Fruit fly (Drosophila melanogaster) whole organism, embryonic: ENCODE measurements around the gene mld.

Experiments used
- CG10147 ChIP-seq: fragments of 200-800 bp; sonication (Bioruptor generic); optimal IDR thresholded peaks from 2 replicates; lab custom pipeline; 2019; ENCODE audit warnings: missing biosample characterization, mild to moderate bottlenecking, missing genetic modification characterization, moderate library complexity
- CG10209 ChIP-seq: fragments of 200-800 bp; sonication (Bioruptor generic); optimal IDR thresholded peaks from 3 replicates; lab custom pipeline; 2017; ENCODE audit warnings: missing biosample characterization, mild to moderate bottlenecking, missing genetic modification characterization, missing genetic modification reagents
- CG10979 ChIP-seq: fragments of 200-800 bp; sonication (Bioruptor generic); optimal IDR thresholded peaks from 2 replicates; lab custom pipeline; 2018; ENCODE audit warnings: missing biosample characterization, mild to moderate bottlenecking, missing genetic modification characterization, moderate library complexity
- CG13296 ChIP-seq: fragments of 200-800 bp; sonication (Bioruptor generic); optimal IDR thresholded peaks from 3 replicates; lab custom pipeline; 2018; ENCODE audit warnings: missing biosample characterization, mild to moderate bottlenecking, missing genetic modification characterization
- CG15011 ChIP-seq: fragments of 200-800 bp; sonication (Bioruptor generic); optimal IDR thresholded peaks from 3 replicates; lab custom pipeline; 2018; ENCODE audit warnings: missing biosample characterization, mild to moderate bottlenecking, missing genetic modification characterization
- CG15601 ChIP-seq: fragments of 200-800 bp; sonication (Bioruptor generic); optimal IDR thresholded peaks from 3 replicates; lab custom pipeline; 2019; ENCODE audit warnings: missing biosample characterization, mild to moderate bottlenecking, missing genetic modification characterization, moderate library complexity
- CG1647 ChIP-seq: fragments of 200-800 bp; sonication (Bioruptor generic); optimal IDR thresholded peaks from 3 replicates; lab custom pipeline; 2016; ENCODE audit warnings: missing biosample characterization, missing genetic modification characterization
- CG17186 ChIP-seq: fragments of 200-800 bp; sonication (Bioruptor generic); optimal IDR thresholded peaks from 3 replicates; lab custom pipeline; 2017; ENCODE audit warnings: missing biosample characterization, missing genetic modification reagents, missing genetic modification characterization
- CG17568 ChIP-seq: fragments of 200-800 bp; sonication (Bioruptor generic); optimal IDR thresholded peaks from 2 replicates; lab custom pipeline; 2018; ENCODE audit warnings: missing biosample characterization, mild to moderate bottlenecking, missing genetic modification characterization, moderate library complexity
- CG4617 ChIP-seq: fragments of 200-800 bp; sonication (Bioruptor generic); optimal IDR thresholded peaks from 3 replicates; lab custom pipeline; 2016; ENCODE audit warnings: missing biosample characterization, missing genetic modification characterization, borderline replicate concordance
- CG5953 ChIP-seq: fragments of 200-800 bp; sonication (Bioruptor generic); IDR thresholded peaks from 2 replicates; pipeline ENCODE4 v1.3.6; 2022; ENCODE audit warnings: missing biosample characterization, missing genetic modification characterization
- CG6854 ChIP-seq: fragments of 200-800 bp; sonication (Bioruptor generic); optimal IDR thresholded peaks from 3 replicates; lab custom pipeline; 2017; ENCODE audit warnings: missing biosample characterization, mild to moderate bottlenecking, missing genetic modification characterization
- CG7357 ChIP-seq: fragments of 200-800 bp; sonication (Bioruptor generic); IDR thresholded peaks from 3 replicates; pipeline ENCODE4 v1.3.6; 2022; ENCODE audit warnings: missing biosample characterization, missing genetic modification characterization
- CG7928 ChIP-seq: fragments of 200-800 bp; sonication (Bioruptor generic); optimal IDR thresholded peaks from 2 replicates; lab custom pipeline; 2017; ENCODE audit warnings: missing biosample characterization, mild to moderate bottlenecking, missing genetic modification characterization
- CG7987 ChIP-seq: fragments of 200-800 bp; sonication (Bioruptor generic); optimal IDR thresholded peaks from 2 replicates; lab custom pipeline; 2018; ENCODE audit warnings: missing biosample characterization, mild to moderate bottlenecking, missing genetic modification characterization, moderate library complexity
- CG8944 ChIP-seq: fragments of 200-800 bp; sonication (Bioruptor generic); optimal IDR thresholded peaks from 3 replicates; lab custom pipeline; 2016; ENCODE audit warnings: missing biosample characterization, missing genetic modification characterization
- CG9609 ChIP-seq: fragments of 200-800 bp; sonication (Bioruptor generic); optimal IDR thresholded peaks from 3 replicates; lab custom pipeline; 2016; ENCODE audit warnings: missing biosample characterization, missing genetic modification characterization
- CHES-1-like ChIP-seq: fragments of 200-800 bp; sonication (Bioruptor generic); optimal IDR thresholded peaks from 2 replicates; lab custom pipeline; 2016; ENCODE audit warnings: missing biosample characterization, missing genetic modification characterization
- CrebB ChIP-seq: fragments of 200-800 bp; sonication (Bioruptor generic); optimal IDR thresholded peaks from 3 replicates; lab custom pipeline; 2018; ENCODE audit warnings: missing biosample characterization, mild to moderate bottlenecking, missing genetic modification characterization
- Fer2 ChIP-seq: fragments of 200-800 bp; sonication (Bioruptor generic); optimal IDR thresholded peaks from 2 replicates; lab custom pipeline; 2018; ENCODE audit warnings: missing biosample characterization, mild to moderate bottlenecking, missing genetic modification characterization, moderate library complexity
- Gsc ChIP-seq: fragments of 200-800 bp; sonication (Bioruptor generic); IDR thresholded peaks from 2 replicates; pipeline ENCODE4 v1.3.6; 2022; ENCODE audit warnings: missing biosample characterization, missing genetic modification characterization
- HLHmδ ChIP-seq: fragments of 200-800 bp; sonication (Bioruptor generic); optimal IDR thresholded peaks from 2 replicates; lab custom pipeline; 2018; ENCODE audit warnings: missing biosample characterization, mild to moderate bottlenecking, missing genetic modification characterization, moderate library complexity
- HmgD ChIP-seq: fragments of 200-800 bp; sonication (Bioruptor generic); optimal IDR thresholded peaks from 3 replicates; lab custom pipeline; 2016; ENCODE audit warnings: missing biosample characterization, missing genetic modification characterization
- Hsf ChIP-seq: fragments of 200-800 bp; sonication (Bioruptor generic); optimal IDR thresholded peaks from 3 replicates; lab custom pipeline; 2016; ENCODE audit warnings: missing biosample characterization, missing genetic modification characterization
- Lim3 ChIP-seq: fragments of 200-800 bp; sonication (Bioruptor generic); IDR thresholded peaks from 2 replicates; pipeline ENCODE4 v1.3.6; 2022; ENCODE audit warnings: missing biosample characterization, missing genetic modification characterization
- Mad ChIP-seq: fragments of 200-800 bp; sonication (Bioruptor generic); optimal IDR thresholded peaks from 2 replicates; lab custom pipeline; 2016; ENCODE audit warnings: missing biosample characterization, missing genetic modification characterization
- Meics ChIP-seq: fragments of 200-800 bp; sonication (Bioruptor generic); optimal IDR thresholded peaks from 2 replicates; lab custom pipeline; 2017; ENCODE audit warnings: missing biosample characterization, mild to moderate bottlenecking, missing genetic modification characterization
- Mrtf ChIP-seq: fragments of 200-800 bp; sonication (Bioruptor generic); IDR thresholded peaks from 3 replicates; pipeline ENCODE4 v1.3.6; 2022; ENCODE audit warnings: missing biosample characterization, missing genetic modification characterization
- NC2β ChIP-seq: fragments of 200-800 bp; sonication (Bioruptor generic); optimal IDR thresholded peaks from 2 replicates; lab custom pipeline; 2016; ENCODE audit warnings: missing biosample characterization, missing genetic modification characterization
- Nf-YA ChIP-seq: fragments of 200-800 bp; sonication (Bioruptor generic); IDR thresholded peaks from 2 replicates; pipeline ENCODE4 v1.3.6; 2022; ENCODE audit warnings: missing biosample characterization, missing genetic modification characterization
- Nf-YB ChIP-seq: fragments of 200-800 bp; sonication (Bioruptor generic); optimal IDR thresholded peaks from 3 replicates; lab custom pipeline; 2019; ENCODE audit warnings: missing biosample characterization, mild to moderate bottlenecking, missing genetic modification characterization, moderate library complexity
- Sin3A ChIP-seq: fragments of >200 bp; optimal IDR thresholded peaks from 2 replicates; lab custom pipeline; 2018
- Sry-δ ChIP-seq: fragments of 200-800 bp; sonication (Bioruptor generic); optimal IDR thresholded peaks from 2 replicates; lab custom pipeline; 2016; ENCODE audit warnings: missing biosample characterization, missing genetic modification characterization
- bsh ChIP-seq, 2 experiments: fragments of 200-800 bp; sonication (Bioruptor generic); optimal IDR thresholded peaks; 2 replicates each; lab custom pipeline; 2017 to 2018; ENCODE audit warnings: mild to moderate bottlenecking in 2 of 2, missing biosample characterization in 2 of 2, missing genetic modification characterization in 2 of 2, moderate library complexity in 1 of 2
- cas ChIP-seq: fragments of 200-800 bp; sonication (Bioruptor generic); IDR thresholded peaks from 2 replicates; pipeline ENCODE4 v1.3.6; 2022; ENCODE audit warnings: missing biosample characterization, missing genetic modification characterization
- chm ChIP-seq: fragments of 200-800 bp; sonication (Bioruptor generic); IDR thresholded peaks from 2 replicates; pipeline ENCODE4 v1.3.6; 2022; ENCODE audit warnings: missing biosample characterization, missing genetic modification characterization
- eve ChIP-seq, 2 experiments: fragments of >200 bp; optimal IDR thresholded peaks; 2 replicates each; lab custom pipeline; 2017; ENCODE audit warnings: missing biosample characterization in 2 of 2, missing genetic modification characterization in 2 of 2
- fd96Cb ChIP-seq: fragments of 200-800 bp; sonication (Bioruptor generic); optimal IDR thresholded peaks from 2 replicates; lab custom pipeline; 2018; ENCODE audit warnings: missing biosample characterization, mild to moderate bottlenecking, missing genetic modification characterization, moderate library complexity
- gcm2 ChIP-seq: fragments of 200-800 bp; sonication (Bioruptor generic); optimal IDR thresholded peaks from 2 replicates; lab custom pipeline; 2016; ENCODE audit warnings: missing biosample characterization, missing genetic modification characterization
- h ChIP-seq: fragments of >200 bp; optimal IDR thresholded peaks from 2 replicates; lab custom pipeline; 2017
- ind ChIP-seq: fragments of 200-800 bp; sonication (Bioruptor generic); optimal IDR thresholded peaks from 3 replicates; lab custom pipeline; 2016; ENCODE audit warnings: missing biosample characterization, missing genetic modification characterization
- knrl ChIP-seq: fragments of 200-800 bp; sonication (Bioruptor generic); IDR thresholded peaks from 3 replicates; pipeline ENCODE4 v1.3.6; 2022; ENCODE audit warnings: missing biosample characterization, missing genetic modification characterization; ENCODE audit not compliant: partially characterized antibody
- nerfin-1 ChIP-seq: fragments of 200-800 bp; sonication (Bioruptor generic); optimal IDR thresholded peaks from 3 replicates; lab custom pipeline; 2019; ENCODE audit warnings: missing biosample characterization, mild to moderate bottlenecking, missing genetic modification characterization, moderate library complexity
- pnt ChIP-seq: fragments of 200-800 bp; sonication (Bioruptor generic); optimal IDR thresholded peaks from 3 replicates; lab custom pipeline; 2016; ENCODE audit warnings: missing biosample characterization, missing genetic modification characterization
- row ChIP-seq: fragments of 200-800 bp; sonication (Bioruptor generic); IDR thresholded peaks from 3 replicates; pipeline ENCODE4 v1.3.6; 2022; ENCODE audit warnings: missing biosample characterization, missing genetic modification characterization
- so ChIP-seq: fragments of 200-800 bp; sonication (Bioruptor generic); IDR thresholded peaks from 3 replicates; pipeline ENCODE4 v1.3.6; 2022; ENCODE audit warnings: missing biosample characterization, missing genetic modification characterization
- tin ChIP-seq: fragments of 200-800 bp; sonication (Bioruptor generic); optimal IDR thresholded peaks from 3 replicates; lab custom pipeline; 2016; ENCODE audit warnings: missing biosample characterization, missing genetic modification characterization
- trem ChIP-seq: fragments of 200-800 bp; optimal IDR thresholded peaks from 3 replicates; lab custom pipeline; 2019; ENCODE audit warnings: missing biosample characterization, mild to moderate bottlenecking, missing genetic modification characterization, moderate library complexity
- tup ChIP-seq: fragments of 200-800 bp; sonication (Bioruptor generic); optimal IDR thresholded peaks from 2 replicates; lab custom pipeline; 2016; ENCODE audit warnings: missing biosample characterization, mild to moderate bottlenecking, missing genetic modification characterization, moderate library complexity
- usp ChIP-seq: fragments of >200 bp; optimal IDR thresholded peaks from 2 replicates; lab custom pipeline; 2017; ENCODE audit warnings: missing biosample characterization, missing genetic modification characterization
- vnd ChIP-seq: fragments of 200-800 bp; sonication (Bioruptor generic); IDR thresholded peaks from 3 replicates; pipeline ENCODE4 v1.3.6; 2022; ENCODE audit warnings: missing biosample characterization, missing genetic modification characterization; ENCODE audit not compliant: partially characterized antibody
- vvl ChIP-seq: fragments of 200-800 bp; sonication (Bioruptor generic); IDR thresholded peaks from 2 replicates; pipeline ENCODE4 v1.3.6; 2022; ENCODE audit warnings: missing biosample characterization, missing genetic modification characterization

mld gene

DNA sequence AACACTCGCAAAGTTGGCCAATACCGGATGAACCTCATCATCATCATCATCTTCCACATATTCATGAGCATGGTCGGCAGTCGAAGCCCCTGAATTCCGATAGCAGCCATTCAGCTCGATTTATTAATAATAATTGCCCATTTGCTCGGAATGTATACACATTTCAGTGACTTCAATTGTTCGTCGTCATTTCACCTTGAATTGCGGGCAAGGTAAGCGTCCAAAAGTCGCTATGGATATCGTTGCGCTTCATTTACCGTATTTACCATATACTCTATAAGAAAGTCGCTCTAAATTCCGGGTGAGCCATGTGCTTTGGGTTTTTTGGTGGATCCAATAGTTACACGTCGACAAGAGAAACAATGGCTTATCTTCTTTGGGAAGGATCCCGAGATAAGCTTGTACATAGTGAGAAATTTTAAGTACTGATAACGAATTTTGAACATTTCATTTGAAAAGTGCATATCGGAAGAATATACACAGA lies 40.6 kb downstream of the mld start (continued):
- no peak for TF ChIP-seq vvl (GFP tag; lab: Robert Waterston, UW)
- no peak for TF ChIP-seq chm (GFP tag; lab: Robert Waterston, UW)
- no peak for TF ChIP-seq CG8944 (GFP tag; lab: Kevin White, UChicago)
- no peak for TF ChIP-seq CG7928
- TF ChIP-seq CG9609 (GFP tag; lab: Kevin White, UChicago) = no peak
- TF ChIP-seq CG7987 (GFP tag; lab: Kevin White, UChicago) = peak; percentile 12
- TF ChIP-seq CG5953 (GFP tag; lab: Robert Waterston, UW) = no peak
- TF ChIP-seq h (lab: Kevin White, UChicago) = no peak
- no peak for TF ChIP-seq Sry-δ (GFP tag; lab: Kevin White, UChicago)
- no peak for TF ChIP-seq CG4617 (GFP tag; lab: Kevin White, UChicago)
- peak; percentile 40 for TF ChIP-seq ind (GFP tag; lab: Kevin White, UChicago)
- TF ChIP-seq CG17568 = no peak
- TF ChIP-seq Mrtf = no peak; the same call in 2 of the 3 replicates
- TF ChIP-seq Lim3 (GFP tag; lab: Robert Waterston, UW) = no peak
- no peak for TF ChIP-seq tup (GFP tag; lab: Kevin White, UChicago)
- TF ChIP-seq Hsf = peak; percentile 39
- no peak for TF ChIP-seq Nf-YB (GFP tag; lab: Kevin White, UChicago)
- TF ChIP-seq Mad = no peak
- peak; percentile 64 for TF ChIP-seq row (GFP tag; lab: Robert Waterston, UW)
- no peak for TF ChIP-seq HLHmδ (GFP tag; lab: Kevin White, UChicago)
- peak; percentile 22 for TF ChIP-seq Meics (GFP tag; lab: Kevin White, UChicago)
- no peak for TF ChIP-seq CG17186 (GFP tag; lab: Kevin White, UChicago)
- TF ChIP-seq CG15601 = no peak
- TF ChIP-seq eve (GFP tag; optimal IDR thresholded peaks at IDR 0.05; lab: Kevin White, UChicago) = no peak
- TF ChIP-seq Gsc (GFP tag; lab: Robert Waterston, UW) = no peak
- no peak for TF ChIP-seq vnd (GFP tag; lab: Robert Waterston, UW)
- TF ChIP-seq CG6854 (GFP tag; lab: Kevin White, UChicago) = no peak
- no peak for TF ChIP-seq trem
- no peak for TF ChIP-seq CG7357 (GFP tag; lab: Robert Waterston, UW)
- 0 out of 3 replicates have a peak, but pooled peaks have one; percentile 17 for TF ChIP-seq so (GFP tag; lab: Robert Waterston, UW)
- peak in 1 of 2 experiments; percentile 28 for TF ChIP-seq bsh (GFP tag; optimal IDR thresholded peaks at IDR 0.05; lab: Kevin White, UChicago)
- no peak for TF ChIP-seq CG10979 (tag; lab: Kevin White, UChicago)
- no peak for TF ChIP-seq HmgD (GFP tag; lab: Kevin White, UChicago)
- no peak for TF ChIP-seq cas
- TF ChIP-seq Nf-YA (GFP tag; lab: Robert Waterston, UW) = no peak
- TF ChIP-seq CrebB (tag; lab: Kevin White, UChicago) = no peak
- peak; percentile 19 for TF ChIP-seq nerfin-1
- no peak for TF ChIP-seq CG13296
- no peak for TF ChIP-seq CG10147
- no peak for TF ChIP-seq NC2β (GFP tag; lab: Kevin White, UChicago)
- no peak for TF ChIP-seq Sin3A (lab: Kevin White, UChicago)
- TF ChIP-seq tin (GFP tag; lab: Kevin White, UChicago) = peak; percentile 15
- TF ChIP-seq CG1647 (GFP tag; lab: Kevin White, UChicago) = peak; percentile 3
- no peak for TF ChIP-seq usp (GFP tag; lab: Kevin White, UChicago)
- peak; percentile 26 for TF ChIP-seq fd96Cb
- no peak for TF ChIP-seq CG15011
- no peak for TF ChIP-seq knrl (GFP tag; lab: Robert Waterston, UW)
- no peak for TF ChIP-seq pnt (GFP tag; lab: Kevin White, UChicago)
- no peak for TF ChIP-seq gcm2 (GFP tag; lab: Kevin White, UChicago)
- peak; percentile 9 for TF ChIP-seq CHES-1-like
- TF ChIP-seq Fer2 (tag; lab: Kevin White, UChicago) = no peak
- peak; percentile 18 for TF ChIP-seq CG10209 (GFP tag; lab: Kevin White, UChicago)
